Fruit fly (Drosophila melanogaster) Kc167 (cell line): ENCODE data around the gene CG12766.

Experiments
- Myc ChIP-seq: fragments of >200 bp; optimal IDR thresholded peaks from 2 replicates; lab custom pipeline; 2017; ENCODE audit warnings: missing external identifiers
- Sin3A ChIP-seq: fragments of >200 bp; optimal IDR thresholded peaks from 2 replicates; lab custom pipeline; 2018; ENCODE audit warnings: missing external identifiers
- h ChIP-seq: fragments of >200 bp; optimal IDR thresholded peaks from 3 replicates; lab custom pipeline; 2018; ENCODE audit warnings: missing external identifiers
- insv ChIP-seq: fragments of >200 bp; optimal IDR thresholded peaks from 3 replicates; lab custom pipeline; 2018; ENCODE audit warnings: missing external identifiers
- psq ChIP-seq: fragments of >200 bp; optimal IDR thresholded peaks from 2 replicates; lab custom pipeline; 2017; ENCODE audit warnings: missing external identifiers
- ttk ChIP-seq: sonication (Bioruptor generic); optimal IDR thresholded peaks from 2 replicates; lab custom pipeline; 2017; ENCODE audit warnings: missing external identifiers

The CG12766 gene

dm6 chr3L:3908838-3909810 lies 30.8 kb downstream of the CG12766 start:
- TF ChIP-seq h, result no peak
- TF ChIP-seq insv (lab: Kevin White, UChicago), result no peak
- no peak for TF ChIP-seq ttk (lab: Kevin White, UChicago)
- no peak for TF ChIP-seq Sin3A
- no peak for TF ChIP-seq Myc
- no peak for TF ChIP-seq psq (lab: Kevin White, UChicago)

DNA sequence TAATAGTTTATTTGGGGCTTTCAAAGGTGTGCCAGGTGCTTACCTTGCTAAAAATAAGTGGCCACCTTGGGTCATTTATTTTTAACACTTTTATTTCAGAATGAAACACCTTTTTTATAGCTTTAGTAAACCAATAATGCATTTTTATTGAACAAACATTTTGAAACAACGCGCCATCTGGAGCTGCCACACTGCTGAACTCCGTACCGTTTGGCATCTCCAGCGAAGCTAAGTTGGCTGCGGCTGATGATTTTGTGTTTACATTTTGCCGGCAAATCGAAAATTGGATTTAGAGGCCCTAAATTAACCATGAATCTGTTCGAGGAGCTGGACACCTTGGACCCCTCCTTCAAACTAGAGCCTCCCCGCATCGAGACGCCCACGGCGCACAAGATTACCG lies 34.8 kb downstream of the CG12766 start, which contains the start of gene ida:
TSS of gene ida (plus strand) at position 234 of the 400 bp plus-strand sequence.
- TF ChIP-seq ttk (lab: Kevin White, UChicago) (no peak), Myc (no peak), psq (lab: Kevin White, UChicago) (no peak), insv (lab: Kevin White, UChicago) (no peak), Sin3A (no peak)

DNA sequence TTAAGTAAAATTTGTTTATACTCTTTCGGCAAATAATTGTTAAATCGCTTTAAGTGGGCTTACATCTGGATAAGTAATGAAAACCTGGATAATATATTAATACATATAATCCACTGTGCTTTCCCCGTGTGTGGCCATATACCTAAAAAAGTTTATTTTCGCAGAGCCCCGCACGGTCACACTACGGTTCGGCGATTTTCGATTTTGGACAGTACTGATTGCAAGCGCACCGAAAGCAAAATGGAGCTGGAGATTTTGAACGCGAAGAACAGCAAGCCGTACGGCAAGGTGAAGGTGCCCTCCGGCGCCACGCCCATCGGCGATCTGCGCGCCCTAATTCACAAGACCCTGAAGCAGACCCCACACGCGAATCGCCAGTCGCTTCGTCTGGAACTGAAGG lies 36.6 kb downstream of the CG12766 start, which contains the start of gene Sc2:
TSS of gene Sc2 (plus strand) at position 192 of the 400 bp plus-strand sequence.
- TF ChIP-seq psq (lab: Kevin White, UChicago), result no peak
- no peak for TF ChIP-seq h
- TF ChIP-seq insv (lab: Kevin White, UChicago), result no peak
- TF ChIP-seq ttk (lab: Kevin White, UChicago), result no peak
- no peak for TF ChIP-seq Sin3A
- TF ChIP-seq Myc, result no peak

- no peak for TF ChIP-seq h
- TF ChIP-seq Sin3A, result no peak
- no peak for TF ChIP-seq insv (lab: Kevin White, UChicago)
- no peak for TF ChIP-seq Myc
- no peak for TF ChIP-seq ttk (lab: Kevin White, UChicago)
- no peak for TF ChIP-seq psq (lab: Kevin White, UChicago)
These were observed 37.3 kb downstream of the CG12766 start, which contains the start of gene Ubi-p63E for dm6 chr3L:3902491-3903198. Ubi-p63E (minus strand) TSS chr3L:3903184.

dm6 chr3L:3901865-3902490 lies 37.9 kb downstream of the CG12766 start:
- TF ChIP-seq insv (lab: Kevin White, UChicago), result no peak
- TF ChIP-seq h, result no peak
- TF ChIP-seq Sin3A, result no peak

DNA sequence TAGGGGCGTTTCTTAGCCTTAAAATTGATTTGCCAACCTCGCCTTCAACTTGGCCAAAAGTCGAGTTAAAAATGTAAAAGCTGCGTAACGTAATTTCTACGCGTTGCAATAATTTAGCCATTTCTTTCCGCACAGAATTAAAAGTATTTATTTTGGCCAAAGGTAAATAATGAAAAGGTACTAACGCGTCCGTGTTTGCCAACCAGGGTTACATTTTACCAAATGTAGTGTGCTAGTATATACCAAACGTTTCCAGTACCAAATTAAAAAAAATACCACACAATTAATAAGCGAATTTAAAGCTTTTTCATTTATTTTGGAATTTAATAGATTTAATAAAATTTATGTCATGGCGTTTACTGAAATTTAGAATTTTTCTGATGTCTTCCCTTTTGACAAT lies 40.9 kb downstream of the CG12766 start, which contains the start of gene Ccz1:
TSS of gene Ccz1 (minus strand) at position 179 of the 400 bp plus-strand sequence.
- no peak for TF ChIP-seq Myc
- TF ChIP-seq psq (lab: Kevin White, UChicago), result no peak
- no peak for TF ChIP-seq ttk (lab: Kevin White, UChicago)
- no peak for TF ChIP-seq Sin3A
- TF ChIP-seq insv (lab: Kevin White, UChicago), result no peak
- TF ChIP-seq h, result no peak

DNA sequence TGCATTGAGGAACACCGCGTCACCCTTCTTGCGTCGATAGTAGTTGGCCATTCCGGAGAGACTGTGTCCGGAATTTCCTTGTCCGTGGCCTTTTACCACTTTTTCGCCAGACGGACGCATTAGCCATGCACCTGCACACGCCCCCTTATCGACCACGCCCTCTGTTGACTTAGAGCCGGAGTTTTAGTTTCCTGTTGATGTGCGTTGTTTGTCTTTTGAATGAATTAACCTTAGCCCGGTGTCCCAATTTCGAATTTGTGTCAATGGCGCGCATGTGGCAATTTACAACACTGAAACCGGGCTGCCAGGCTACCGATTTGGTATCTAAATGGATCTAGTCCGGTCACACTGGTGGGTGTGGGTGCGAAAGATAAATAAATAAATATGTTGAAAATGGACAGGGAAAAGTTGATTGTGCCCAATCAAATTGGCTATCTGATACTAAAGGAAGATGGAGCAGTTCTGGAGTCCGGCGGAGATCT lies 43.3 kb downstream of the CG12766 start, which contains the start of the genes Gr63a and Lamtor4:
TSS of gene Gr63a (minus strand) at position 51 of the 482 bp plus-strand sequence.
TSS of gene Lamtor4 (plus strand) at position 348 of the 482 bp plus-strand sequence.
- no peak for TF ChIP-seq Sin3A
- no peak for TF ChIP-seq insv (lab: Kevin White, UChicago)
- TF ChIP-seq h, result no peak
- no peak for TF ChIP-seq ttk (lab: Kevin White, UChicago)
- no peak for TF ChIP-seq psq (lab: Kevin White, UChicago)
- no peak for TF ChIP-seq Myc

dm6 chr3L:3894413-3894812 lies 45.5 kb downstream of the CG12766 start:
- no peak for TF ChIP-seq Sin3A
- no peak for TF ChIP-seq psq (lab: Kevin White, UChicago)
- TF ChIP-seq h, result no peak
- no peak for TF ChIP-seq Myc
- TF ChIP-seq ttk (lab: Kevin White, UChicago), result no peak
- no peak for TF ChIP-seq insv (lab: Kevin White, UChicago)

DNA sequence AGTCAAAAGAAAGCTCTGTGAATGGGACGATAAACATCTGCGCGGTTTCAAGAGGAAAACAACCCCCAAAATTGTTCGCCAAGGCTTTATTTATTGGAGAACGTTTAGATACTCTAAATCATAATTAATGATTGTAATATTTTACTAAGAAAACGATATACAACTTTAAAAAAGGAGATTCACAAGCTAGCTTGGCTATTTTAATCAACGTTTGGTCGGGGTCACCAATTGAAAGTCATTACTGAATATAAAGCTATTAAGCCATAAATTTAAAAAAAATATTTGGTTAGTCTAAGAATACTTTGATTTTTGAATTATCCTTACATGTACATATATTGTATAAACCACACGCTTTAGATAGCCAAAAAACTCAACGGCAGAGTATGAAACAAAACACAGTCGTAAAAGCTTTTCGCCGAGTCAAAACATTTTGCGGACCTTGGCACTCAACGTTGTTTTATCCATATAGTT lies 47.7 kb downstream of the CG12766 start, which contains the start of gene Fie:
TSS of gene Fie (plus strand) at position 421 of the 471 bp plus-strand sequence.
- TF ChIP-seq h (no peak), Sin3A (no peak), Myc (no peak), insv (lab: Kevin White, UChicago) (no peak), psq (lab: Kevin White, UChicago) (no peak)

- TF ChIP-seq h, result no peak
- no peak for TF ChIP-seq Sin3A
- TF ChIP-seq psq (lab: Kevin White, UChicago), result no peak
- no peak for TF ChIP-seq ttk (lab: Kevin White, UChicago)
- no peak for TF ChIP-seq insv (lab: Kevin White, UChicago)
- TF ChIP-seq Myc, result no peak
These were observed 49.1 kb downstream of the CG12766 start for dm6 chr3L:3890860-3891259.
